Worm (Caenorhabditis elegans) whole organism, mixed stage, embryonic: ENCODE measurements around the gene srw-87.
"Not testable (repeated sequence)": the region's sequence is repeated elsewhere in the genome, so short reads cannot be mapped to it uniquely, and the experiment has no call there.

Source experiments
- ceh-83 ChIP-seq: fragments of 200-800 bp; sonication (Bioruptor generic); optimal IDR thresholded peaks from 2 replicates; lab custom pipeline; 2018; ENCODE audit warnings: mild to moderate bottlenecking, missing genetic modification characterization, missing compliant biosample characterization
- lin-13 ChIP-seq: fragments of 150-350 bp; optimal IDR thresholded peaks from 2 replicates; lab custom pipeline; 2014; ENCODE audit warnings: missing biosample characterization, missing genetic modification characterization
- mep-1 ChIP-seq: fragments of 150-350 bp; optimal IDR thresholded peaks from 2 replicates; lab custom pipeline; 2017; ENCODE audit warnings: missing biosample characterization, missing genetic modification reagents, missing genetic modification characterization, inconsistent platforms
- zip-8 ChIP-seq: fragments of 150-350 bp; optimal IDR thresholded peaks from 2 replicates; lab custom pipeline; 2014; ENCODE audit warnings: missing biosample characterization, missing genetic modification characterization

DNA sequence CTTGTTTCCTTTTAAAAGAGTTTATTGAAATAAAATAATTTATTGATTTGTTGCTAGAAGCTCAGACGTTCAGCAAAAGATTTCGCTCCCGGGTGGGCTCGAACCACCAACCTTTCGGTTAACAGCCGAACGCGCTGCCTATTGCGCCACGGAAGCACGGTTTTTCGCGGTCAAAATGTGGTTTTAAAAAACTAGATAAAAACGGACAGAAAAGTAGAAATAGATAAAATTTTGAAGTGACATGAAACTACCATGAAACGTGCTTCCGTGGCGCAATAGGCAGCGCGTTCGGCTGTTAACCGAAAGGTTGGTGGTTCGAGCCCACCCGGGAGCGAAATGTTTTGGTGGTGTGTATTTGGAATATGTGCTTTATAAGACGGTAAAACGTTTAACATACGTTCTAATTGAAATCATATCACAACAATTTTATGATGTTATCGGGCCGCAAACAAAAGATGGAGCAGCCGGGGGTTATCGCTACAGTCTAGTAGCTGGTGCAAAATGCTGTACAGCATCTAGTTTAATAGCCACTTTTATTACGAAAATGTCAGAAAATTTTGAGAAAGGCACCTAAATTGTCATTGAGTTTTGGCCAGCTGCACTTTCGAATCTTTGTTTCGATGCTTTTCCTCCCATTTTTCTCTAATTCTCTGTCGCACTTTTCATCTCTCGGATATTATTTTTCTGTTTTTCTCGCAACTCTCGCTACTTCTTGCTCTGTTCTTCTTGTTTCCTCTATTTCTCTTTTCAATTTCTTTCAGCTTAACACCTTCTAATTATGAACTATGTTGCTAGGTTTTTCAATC is 2.1 kb downstream of the srw-87 start, which contains the start of gene slc-9B.2:
- not testable (repeated sequence) for TF ChIP-seq lin-13; zip-8; mep-1 (tag; lab: Kevin White, UChicago); ceh-83 (GFP tag; lab: Kevin White, UChicago)
